Fruit fly (Drosophila melanogaster) whole organism, embryonic: ENCODE data around the gene Lim3.

ENCODE experiments used
- Bdp1 ChIP-seq: fragments of 200-800 bp; sonication (Bioruptor generic); optimal IDR thresholded peaks from 3 replicates; lab custom pipeline; 2016; ENCODE audit warnings: missing biosample characterization, missing genetic modification characterization
- Blimp-1 ChIP-seq: fragments of 200-800 bp; sonication (Bioruptor generic); optimal IDR thresholded peaks from 3 replicates; lab custom pipeline; 2018; ENCODE audit warnings: missing biosample characterization, missing genetic modification characterization, mild to moderate bottlenecking, moderate library complexity, missing genetic modification reagents
- CG10209 ChIP-seq: fragments of 200-800 bp; sonication (Bioruptor generic); optimal IDR thresholded peaks from 3 replicates; lab custom pipeline; 2017; ENCODE audit warnings: missing biosample characterization, mild to moderate bottlenecking, missing genetic modification characterization, missing genetic modification reagents
- CG11560 ChIP-seq: fragments of 200-800 bp; sonication (Bioruptor generic); IDR thresholded peaks from 3 replicates; pipeline ENCODE4 v1.3.6; 2022; ENCODE audit warnings: missing biosample characterization, missing genetic modification characterization
- CG12299 ChIP-seq: fragments of 200-800 bp; sonication (Bioruptor generic); optimal IDR thresholded peaks from 2 replicates; lab custom pipeline; 2018; ENCODE audit warnings: missing biosample characterization, mild to moderate bottlenecking, missing genetic modification characterization
- CG12769 ChIP-seq: fragments of 200-800 bp; sonication (Bioruptor generic); optimal IDR thresholded peaks from 2 replicates; lab custom pipeline; 2019; ENCODE audit warnings: missing biosample characterization, mild to moderate bottlenecking, missing genetic modification characterization, moderate library complexity
- CG17385 ChIP-seq: fragments of 200-800 bp; sonication (Bioruptor generic); optimal IDR thresholded peaks from 3 replicates; lab custom pipeline; 2018; ENCODE audit warnings: missing biosample characterization, mild to moderate bottlenecking, missing genetic modification characterization
- CG18476 ChIP-seq: fragments of 200-800 bp; sonication (Bioruptor generic); optimal IDR thresholded peaks from 2 replicates; lab custom pipeline; 2016; ENCODE audit warnings: missing biosample characterization, mild to moderate bottlenecking, missing genetic modification characterization
- CG2116 ChIP-seq: fragments of 200-800 bp; sonication (Bioruptor generic); optimal IDR thresholded peaks from 3 replicates; lab custom pipeline; 2018; ENCODE audit warnings: missing biosample characterization, mild to moderate bottlenecking, missing genetic modification characterization
- CG2202 ChIP-seq: fragments of 200-800 bp; sonication (Bioruptor generic); optimal IDR thresholded peaks from 2 replicates; lab custom pipeline; 2018; ENCODE audit warnings: missing biosample characterization, mild to moderate bottlenecking, missing genetic modification characterization
- CG2678 ChIP-seq: fragments of 200-800 bp; sonication (Bioruptor generic); optimal IDR thresholded peaks from 3 replicates; lab custom pipeline; 2019; ENCODE audit warnings: missing biosample characterization, mild to moderate bottlenecking, missing genetic modification characterization, moderate library complexity
- CG30403 ChIP-seq: fragments of 200-800 bp; sonication (Bioruptor generic); optimal IDR thresholded peaks from 3 replicates; lab custom pipeline; 2016; ENCODE audit warnings: missing biosample characterization, missing genetic modification characterization
- CG31224 ChIP-seq: fragments of 200-800 bp; sonication (Bioruptor generic); IDR thresholded peaks from 2 replicates; pipeline ENCODE4 v1.3.6; 2022; ENCODE audit warnings: missing biosample characterization, missing genetic modification characterization
- CG32772 ChIP-seq: fragments of 200-800 bp; sonication (Bioruptor generic); IDR thresholded peaks from 2 replicates; pipeline ENCODE4 v1.3.6; 2022; ENCODE audit warnings: missing biosample characterization, missing genetic modification characterization
- CG3726 ChIP-seq: fragments of 200-800 bp; sonication (Bioruptor generic); IDR thresholded peaks from 3 replicates; pipeline ENCODE4, ENCODE4 v1.3.6; 2022; ENCODE audit warnings: missing biosample characterization, missing genetic modification characterization
- CG3838 ChIP-seq: fragments of 200-800 bp; sonication (Bioruptor generic); optimal IDR thresholded peaks from 3 replicates; lab custom pipeline; 2016; ENCODE audit warnings: missing biosample characterization, missing genetic modification characterization
- CG42726 ChIP-seq: fragments of 200-800 bp; sonication (Bioruptor generic); IDR thresholded peaks from 2 replicates; pipeline ENCODE4 v1.3.6; 2022; ENCODE audit warnings: missing biosample characterization, missing genetic modification characterization; ENCODE audit not compliant: partially characterized antibody
- CG43689 ChIP-seq: fragments of 200-800 bp; sonication (Bioruptor generic); IDR thresholded peaks from 2 replicates; pipeline ENCODE4 v1.3.6; 2022; ENCODE audit warnings: missing biosample characterization, missing genetic modification characterization
- CG6791 ChIP-seq: fragments of 200-800 bp; sonication (Bioruptor generic); IDR thresholded peaks from 3 replicates; pipeline ENCODE4 v1.3.6; 2022; ENCODE audit warnings: missing biosample characterization, missing genetic modification characterization; ENCODE audit not compliant: partially characterized antibody
- CG6813 ChIP-seq: fragments of 200-800 bp; sonication (Bioruptor generic); optimal IDR thresholded peaks from 2 replicates; lab custom pipeline; 2017; ENCODE audit warnings: missing biosample characterization, missing genetic modification characterization, mild to moderate bottlenecking, moderate library complexity, missing genetic modification reagents
- CG7372 ChIP-seq: fragments of 200-800 bp; sonication (Bioruptor generic); IDR thresholded peaks from 2 replicates; pipeline ENCODE4 v1.3.6; 2022; ENCODE audit warnings: missing biosample characterization, missing genetic modification characterization
- Dip3 ChIP-seq: fragments of 200-800 bp; sonication (Bioruptor generic); optimal IDR thresholded peaks from 3 replicates; lab custom pipeline; 2016; ENCODE audit warnings: missing biosample characterization, missing genetic modification characterization
- ERR ChIP-seq: fragments of 200-800 bp; sonication (Bioruptor generic); optimal IDR thresholded peaks from 2 replicates; lab custom pipeline; 2016; ENCODE audit warnings: missing biosample characterization, missing genetic modification characterization
- HLHmδ ChIP-seq: fragments of 200-800 bp; sonication (Bioruptor generic); optimal IDR thresholded peaks from 2 replicates; lab custom pipeline; 2018; ENCODE audit warnings: missing biosample characterization, mild to moderate bottlenecking, missing genetic modification characterization, moderate library complexity
- Hr51 ChIP-seq, 2 experiments: fragments of 200-800 bp; sonication (Bioruptor generic); optimal IDR thresholded peaks; 2 replicates in 1 of 2; 3 replicates in 1 of 2; lab custom pipeline; 2016 to 2018; ENCODE audit warnings: missing biosample characterization in 2 of 2, missing genetic modification characterization in 2 of 2, mild to moderate bottlenecking in 1 of 2, moderate library complexity in 1 of 2
- NK7.1 ChIP-seq: fragments of 200-800 bp; sonication (Bioruptor generic); optimal IDR thresholded peaks from 3 replicates; lab custom pipeline; 2016; ENCODE audit warnings: missing biosample characterization, missing genetic modification characterization
- NfI ChIP-seq: fragments of 200-800 bp; sonication (Bioruptor generic); optimal IDR thresholded peaks from 3 replicates; lab custom pipeline; 2018; ENCODE audit warnings: missing biosample characterization, mild to moderate bottlenecking, missing genetic modification characterization, moderate library complexity
- Side ChIP-seq: fragments of 200-800 bp; sonication (Bioruptor generic); optimal IDR thresholded peaks from 2 replicates; lab custom pipeline; 2016; ENCODE audit warnings: missing biosample characterization, missing genetic modification characterization
- Sox102F ChIP-seq: fragments of 200-800 bp; sonication (Bioruptor generic); optimal IDR thresholded peaks from 2 replicates; lab custom pipeline; 2018; ENCODE audit warnings: missing biosample characterization, mild to moderate bottlenecking, missing genetic modification characterization, moderate library complexity
- cg ChIP-seq: fragments of 200-800 bp; sonication (Bioruptor generic); optimal IDR thresholded peaks from 3 replicates; lab custom pipeline; 2019; ENCODE audit warnings: missing biosample characterization, mild to moderate bottlenecking, missing genetic modification characterization, moderate library complexity
- chinmo ChIP-seq: fragments of 200-800 bp; sonication (Bioruptor generic); IDR thresholded peaks from 4 replicates; pipeline ENCODE4 v1.3.6; 2022; ENCODE audit warnings: missing biosample characterization, missing genetic modification characterization; ENCODE audit not compliant: partially characterized antibody
- danr ChIP-seq: fragments of 200-800 bp; sonication (Bioruptor generic); IDR thresholded peaks from 2 replicates; pipeline ENCODE4 v1.3.6; 2022; ENCODE audit warnings: missing biosample characterization, missing genetic modification characterization
- dmrt99B ChIP-seq: fragments of 200-800 bp; sonication (Bioruptor generic); optimal IDR thresholded peaks from 2 replicates; lab custom pipeline; 2018; ENCODE audit warnings: missing biosample characterization, mild to moderate bottlenecking, missing genetic modification characterization, moderate library complexity
- gcm ChIP-seq: fragments of 200-800 bp; sonication (Bioruptor generic); optimal IDR thresholded peaks from 2 replicates; lab custom pipeline; 2019; ENCODE audit warnings: missing biosample characterization, mild to moderate bottlenecking, missing genetic modification characterization, moderate library complexity
- gt ChIP-seq: fragments of 200-800 bp; sonication (Bioruptor generic); IDR thresholded peaks from 2 replicates; pipeline ENCODE4 v1.3.6; 2022; ENCODE audit warnings: missing biosample characterization, missing genetic modification characterization
- kah ChIP-seq: fragments of 200-800 bp; sonication (Bioruptor generic); optimal IDR thresholded peaks from 2 replicates; lab custom pipeline; 2018; ENCODE audit warnings: missing biosample characterization, mild to moderate bottlenecking, missing genetic modification characterization
- knrl ChIP-seq: fragments of 200-800 bp; sonication (Bioruptor generic); IDR thresholded peaks from 3 replicates; pipeline ENCODE4 v1.3.6; 2022; ENCODE audit warnings: missing biosample characterization, missing genetic modification characterization; ENCODE audit not compliant: partially characterized antibody
- mam ChIP-seq: fragments of 200-800 bp; sonication (Bioruptor generic); optimal IDR thresholded peaks from 3 replicates; lab custom pipeline; 2016; ENCODE audit warnings: missing biosample characterization, missing genetic modification characterization
- ro ChIP-seq: fragments of 200-800 bp; sonication (Bioruptor generic); IDR thresholded peaks from 2 replicates; pipeline ENCODE4 v1.3.6; 2022; ENCODE audit warnings: missing biosample characterization, missing genetic modification characterization
- salm ChIP-seq: fragments of 200-800 bp; sonication (Bioruptor generic); optimal IDR thresholded peaks from 2 replicates; lab custom pipeline; 2018; ENCODE audit warnings: missing biosample characterization, mild to moderate bottlenecking, missing genetic modification characterization
- sens-2 ChIP-seq: fragments of 200-800 bp; sonication (Bioruptor generic); IDR thresholded peaks from 2 replicates; pipeline ENCODE4 v1.3.6; 2022; ENCODE audit warnings: missing biosample characterization, missing genetic modification characterization
- tgo ChIP-seq: fragments of 200-800 bp; sonication (Bioruptor generic); IDR thresholded peaks from 3 replicates; pipeline ENCODE4 v1.3.6; 2022; ENCODE audit warnings: missing biosample characterization, missing genetic modification characterization
- tna ChIP-seq: fragments of 200-800 bp; sonication (Bioruptor generic); IDR thresholded peaks from 2 replicates; pipeline ENCODE4 v1.3.6; 2022; ENCODE audit warnings: missing biosample characterization, missing genetic modification characterization; ENCODE audit not compliant: partially characterized antibody
- trem ChIP-seq: fragments of 200-800 bp; optimal IDR thresholded peaks from 3 replicates; lab custom pipeline; 2019; ENCODE audit warnings: missing biosample characterization, mild to moderate bottlenecking, missing genetic modification characterization, moderate library complexity
- tx ChIP-seq: fragments of 200-800 bp; sonication (Bioruptor generic); optimal IDR thresholded peaks from 2 replicates; lab custom pipeline; 2016; ENCODE audit warnings: missing biosample characterization, missing genetic modification characterization
- zfh1 ChIP-seq: fragments of 200-800 bp; sonication (Bioruptor generic); IDR thresholded peaks from 3 replicates; pipeline ENCODE4 v1.3.6; 2022; ENCODE audit warnings: missing biosample characterization, missing genetic modification characterization

Lim3 gene

dm6 chr2L:19133465-19134365 lies 25.5 kb upstream of the Lim3 start, which contains the start of gene brat (continued):
- TF ChIP-seq salm (tag; lab: Kevin White, UChicago) (no peak), ERR (GFP tag; lab: Kevin White, UChicago) (peak; percentile 26), CG6791 (peak; percentile 87), CG31224 (GFP tag; lab: Robert Waterston, UW) (0 out of 2 replicates have a peak, but pooled peaks have one; percentile 4), Sox102F (GFP tag; lab: Kevin White, UChicago) (peak; percentile 22), sens-2 (GFP tag; lab: Robert Waterston, UW) (no peak), CG7372 (GFP tag; lab: Robert Waterston, UW) (peak; percentile 41; the same call in 1 of the 2 replicates), CG2202 (no peak), cg (GFP tag; lab: Kevin White, UChicago) (peak; percentile 67), zfh1 (GFP tag; lab: Robert Waterston, UW) (no peak), Blimp-1 (GFP tag; lab: Kevin White, UChicago) (no peak), CG3726 (GFP tag; lab: Robert Waterston, UW) (no peak), CG2678 (peak; percentile 62), tx (GFP tag; lab: Kevin White, UChicago) (peak; percentile 45), Bdp1 (GFP tag; lab: Kevin White, UChicago) (no peak), HLHmδ (GFP tag; lab: Kevin White, UChicago) (no peak), tgo (GFP tag; lab: Robert Waterston, UW) (no peak)

dm6 chr2L:19131905-19132402 lies 23.7 kb upstream of the Lim3 start, which contains the start of the genes AsnRS and DCTN6-p27:
Gene AsnRS (minus strand): TSS chr2L:19131954.
Gene DCTN6-p27 (plus strand): TSS chr2L:19132323.
- TF ChIP-seq knrl (peak; percentile 75; the same call in 2 of the 3 replicates), mam (GFP tag; lab: Kevin White, UChicago) (peak; percentile 77), danr (GFP tag; lab: Robert Waterston, UW) (no peak), NK7.1 (GFP tag; lab: Kevin White, UChicago) (peak; percentile 31), dmrt99B (tag; lab: Kevin White, UChicago) (no peak), kah (GFP tag; lab: Kevin White, UChicago) (no peak), CG12769 (tag; lab: Kevin White, UChicago) (no peak), Side (peak; percentile 6), CG32772 (0 out of 2 replicates have a peak, but pooled peaks have one; percentile 19), HLHmδ (GFP tag; lab: Kevin White, UChicago) (no peak), Hr51 (GFP tag; optimal IDR thresholded peaks at IDR 0.05; lab: Kevin White, UChicago) (peak; percentile 46 to 65), CG42726 (GFP tag; lab: Robert Waterston, UW) (peak; percentile 49; the same call in 1 of the 2 replicates), trem (tag; lab: Kevin White, UChicago) (peak; percentile 68), gt (GFP tag; lab: Robert Waterston, UW) (no peak), Dip3 (peak; percentile 71), CG3838 (GFP tag; lab: Kevin White, UChicago) (no peak), CG10209 (GFP tag; lab: Kevin White, UChicago) (peak; percentile 58), gcm (GFP tag; lab: Kevin White, UChicago) (no peak), chinmo (peak; percentile 76; the same call in 2 of the 4 replicates), CG18476 (peak; percentile 58), CG6813 (GFP tag; lab: Kevin White, UChicago) (no peak), CG17385 (GFP tag; lab: Kevin White, UChicago) (peak; percentile 67), CG2116 (GFP tag; lab: Kevin White, UChicago) (peak; percentile 82), tna (GFP tag; lab: Robert Waterston, UW) (no peak; the same call in 1 of the 2 replicates), CG11560 (tag; lab: Robert Waterston, UW) (peak; percentile 94), CG12299 (peak; percentile 25), CG43689 (GFP tag; lab: Robert Waterston, UW) (no peak), ro (GFP tag; lab: Robert Waterston, UW) (no peak), CG30403 (peak; percentile 82), NfI (GFP tag; lab: Kevin White, UChicago) (peak; percentile 79)
